Worm (Caenorhabditis elegans) whole organism, L3 larva: ENCODE data around the gene C40H1.7.

Experiments used
- egl-27 ChIP-seq: sonication (generic microtip); optimal IDR thresholded peaks from 4 replicates; lab custom pipeline; 2017; ENCODE audit warnings: missing biosample characterization, missing genetic modification reagents, missing genetic modification characterization
- elt-3 ChIP-seq, 3 experiments: fragments of 150-350 bp in 1 of 3; sonication (generic microtip) in 2 of 3; optimal IDR thresholded peaks; 2 replicates in 2 of 3; 4 replicates in 1 of 3; lab custom pipeline; 2014 to 2017; ENCODE audit warnings: missing biosample characterization in 3 of 3, missing genetic modification characterization in 3 of 3
- fos-1 ChIP-seq: fragments of 150-350 bp; optimal IDR thresholded peaks from 2 replicates; lab custom pipeline; 2014; ENCODE audit warnings: missing biosample characterization, missing genetic modification characterization
- lin-39 ChIP-seq: fragments of 150-350 bp; optimal IDR thresholded peaks from 2 replicates; lab custom pipeline; 2018; ENCODE audit warnings: missing biosample characterization, missing genetic modification reagents, missing genetic modification characterization
- nhr-11 ChIP-seq: fragments of 150-350 bp; optimal IDR thresholded peaks from 2 replicates; lab custom pipeline; 2014; ENCODE audit warnings: missing biosample characterization, missing genetic modification characterization
- nhr-23 ChIP-seq: fragments of 150-350 bp; optimal IDR thresholded peaks from 2 replicates; lab custom pipeline; 2014; ENCODE audit warnings: missing biosample characterization, missing genetic modification reagents, missing genetic modification characterization
- nhr-237 ChIP-seq: fragments of 150-350 bp; optimal IDR thresholded peaks from 2 replicates; lab custom pipeline; 2014; ENCODE audit warnings: missing biosample characterization, missing genetic modification characterization
- nhr-25 ChIP-seq: sonication (generic microtip); optimal IDR thresholded peaks from 2 replicates; lab custom pipeline; 2017; ENCODE audit warnings: missing biosample characterization, missing genetic modification characterization
- nhr-76 ChIP-seq: fragments of 150-350 bp; sonication (generic microtip); optimal IDR thresholded peaks from 5 replicates; lab custom pipeline; 2014; ENCODE audit warnings: missing biosample characterization, missing genetic modification characterization
- pha-4 ChIP-seq: fragments of 150-350 bp; optimal IDR thresholded peaks from 2 replicates; lab custom pipeline; 2014; ENCODE audit warnings: missing biosample characterization, missing genetic modification reagents, missing genetic modification characterization
- pqm-1 ChIP-seq: fragments of 150-350 bp; optimal IDR thresholded peaks from 2 replicates; lab custom pipeline; 2017; ENCODE audit warnings: missing biosample characterization, missing genetic modification characterization, inconsistent platforms
- unc-62 ChIP-seq: fragments of 150-350 bp; sonication (generic microtip); optimal IDR thresholded peaks from 4 replicates; lab custom pipeline; 2014; ENCODE audit warnings: missing biosample characterization, missing genetic modification reagents, missing genetic modification characterization

DNA sequence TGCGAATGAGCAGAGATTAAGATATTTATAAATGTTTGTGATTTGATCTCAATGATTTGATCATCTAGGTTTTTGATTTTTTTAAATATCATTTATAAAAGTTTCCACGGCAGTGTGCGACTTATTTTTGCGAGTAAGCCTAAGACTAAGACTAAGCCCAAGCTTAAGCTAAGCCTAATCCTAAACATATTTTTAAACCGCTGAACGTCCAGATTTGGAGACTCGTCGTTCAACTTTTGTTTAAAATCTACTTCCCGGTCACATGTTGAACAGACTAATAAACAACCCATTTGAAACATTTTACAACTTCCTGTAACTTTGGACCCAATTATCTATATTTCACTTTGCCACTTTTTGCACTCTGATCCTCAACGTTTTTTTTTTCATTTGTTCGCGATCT lies 34.2 kb downstream of the C40H1.7 start, which contains the start of gene K04H4.5:
- TF ChIP-seq pqm-1 (tag; lab: Kevin White, UChicago) (no peak), nhr-25 (no peak), unc-62 (GFP tag; lab: Kevin White, UChicago) (no peak), nhr-23 (tag; lab: Kevin White, UChicago) (no peak), nhr-11 (no peak), nhr-237 (tag; lab: Kevin White, UChicago) (no peak), fos-1 (tag; lab: Kevin White, UChicago) (no peak), nhr-76 (no peak), elt-3 (tag; optimal IDR thresholded peaks at IDR 0.05; lab: Kevin White, UChicago) (no peak), lin-39 (tag; lab: Kevin White, UChicago) (no peak), pha-4 (tag; lab: Kevin White, UChicago) (no peak), egl-27 (tag; lab: Kevin White, UChicago) (no peak)
